Fruit fly (Drosophila melanogaster): ENCODE results near the gene Gr8a.

Gr8a gene

DNA sequence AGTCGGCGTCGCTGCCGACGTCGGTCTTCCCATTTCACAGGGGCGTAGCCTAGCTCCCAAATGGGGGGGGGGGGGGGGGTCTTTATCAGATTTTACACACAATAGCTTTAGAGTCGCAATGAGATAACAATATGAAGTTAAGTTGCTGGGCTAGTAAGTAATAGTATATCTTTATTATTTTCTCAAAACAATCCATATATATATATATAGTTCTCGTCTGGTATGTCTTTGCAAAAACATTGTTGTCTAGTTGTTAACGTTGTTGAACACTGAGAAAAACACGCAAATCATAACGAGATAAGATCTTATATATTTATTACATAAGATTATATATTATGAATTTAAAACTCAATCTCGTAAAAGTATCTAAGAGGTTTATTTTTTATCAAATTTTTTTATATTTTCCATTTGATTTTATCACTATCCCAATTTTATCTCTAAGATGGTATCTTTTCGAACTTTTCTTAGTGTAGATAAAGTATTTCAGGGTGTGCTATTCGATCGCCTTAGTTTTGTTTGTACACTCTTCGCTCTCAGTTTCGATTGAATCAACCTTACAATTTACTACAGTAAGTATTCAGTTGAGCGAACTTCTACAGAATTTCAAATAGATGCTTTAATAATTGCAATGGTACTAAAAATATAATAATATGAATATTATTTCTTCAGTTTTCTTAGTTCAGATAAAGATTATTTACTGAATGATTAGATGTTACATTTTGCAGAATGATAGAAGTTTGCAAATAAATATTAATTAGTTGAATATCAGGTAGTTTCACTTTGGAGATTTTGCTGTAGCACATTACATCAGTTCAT, 24.9 kb upstream of the Gr8a start (continued):
- TF ChIP-seq CG10669 (GFP tag; optimal IDR thresholded peaks at IDR 0.05) (peak; percentile 44), esn (GFP tag; optimal IDR thresholded peaks at IDR 0.05) (no peak), Sox15 (GFP tag; optimal IDR thresholded peaks at IDR 0.05) (no peak), fkh (GFP tag; optimal IDR thresholded peaks at IDR 0.05) (peak; percentile 39), CG8632 (GFP tag; optimal IDR thresholded peaks at IDR 0.05) (no peak), lz (GFP tag; optimal IDR thresholded peaks at IDR 0.05) (peak; percentile 10), CG6808 (GFP tag; optimal IDR thresholded peaks at IDR 0.05) (peak; percentile 18), net (GFP tag; optimal IDR thresholded peaks at IDR 0.05) (no peak), CG11762 (GFP tag; optimal IDR thresholded peaks at IDR 0.05; ENCODE audit: insufficient read depth) (peak; percentile 24), CG3919 (GFP tag; optimal IDR thresholded peaks at IDR 0.05) (peak; percentile 42), spab (GFP tag; optimal IDR thresholded peaks at IDR 0.05) (peak; percentile 20), CG7368 (GFP tag; optimal IDR thresholded peaks at IDR 0.05) (no peak), Hr39 (GFP tag; optimal IDR thresholded peaks at IDR 0.05) (no peak), CG11294 (GFP tag; IDR thresholded peaks at IDR 0.05) (peak; percentile 82), CG15336 (GFP tag; IDR thresholded peaks at IDR 0.05) (peak; percentile 66), Hr4 (GFP tag; optimal IDR thresholded peaks at IDR 0.05) (peak; percentile 16), CG1621 (tag; optimal IDR thresholded peaks at IDR 0.05) (peak; percentile 54), Smox (GFP tag; optimal IDR thresholded peaks at IDR 0.05) (no peak), CG9139 (GFP tag; optimal IDR thresholded peaks at IDR 0.05) (no peak), CG32006 (GFP tag; optimal IDR thresholded peaks at IDR 0.05) (peak; percentile 67), CG4318 (GFP tag; optimal IDR thresholded peaks at IDR 0.05) (peak; percentile 54), Sox14 (GFP tag; optimal IDR thresholded peaks at IDR 0.05) (no peak), salr (GFP tag; optimal IDR thresholded peaks at IDR 0.05) (peak; percentile 20 to 48)

DNA sequence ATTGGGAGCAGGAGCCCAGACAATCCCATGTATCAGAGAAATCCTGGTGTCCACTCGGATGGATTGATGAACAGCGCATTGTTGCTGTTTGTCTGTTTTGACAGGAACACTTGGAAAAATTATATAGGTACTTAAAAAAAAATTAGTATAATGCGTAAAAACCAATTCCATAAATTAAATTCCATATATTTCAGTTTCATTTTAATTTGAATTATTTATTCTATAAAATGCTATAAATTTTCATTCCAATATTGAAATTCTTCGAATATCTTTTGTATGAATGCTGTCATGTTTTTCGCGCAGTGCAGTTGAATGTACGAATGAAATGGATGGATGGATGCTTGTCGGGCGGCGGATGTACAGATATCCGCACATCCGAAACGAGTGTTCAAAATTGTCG, 16.1 kb upstream of the Gr8a start, which contains the start of gene SmydA-9:
SmydA-9 (minus strand) TSS at position 101 of the 400 bp plus-strand sequence.
- TF ChIP-seq CG6808 (GFP tag; optimal IDR thresholded peaks at IDR 0.05) (no peak), CG11762 (GFP tag; optimal IDR thresholded peaks at IDR 0.05; ENCODE audit: insufficient read depth) (no peak), Sox14 (GFP tag; optimal IDR thresholded peaks at IDR 0.05) (no peak), svp (GFP tag) (peak; percentile 23), topi (GFP tag; optimal IDR thresholded peaks at IDR 0.05) (peak; percentile 10), Eip78C (GFP tag) (peak; percentile 30), salr (GFP tag; optimal IDR thresholded peaks at IDR 0.05) (no peak)

DNA sequence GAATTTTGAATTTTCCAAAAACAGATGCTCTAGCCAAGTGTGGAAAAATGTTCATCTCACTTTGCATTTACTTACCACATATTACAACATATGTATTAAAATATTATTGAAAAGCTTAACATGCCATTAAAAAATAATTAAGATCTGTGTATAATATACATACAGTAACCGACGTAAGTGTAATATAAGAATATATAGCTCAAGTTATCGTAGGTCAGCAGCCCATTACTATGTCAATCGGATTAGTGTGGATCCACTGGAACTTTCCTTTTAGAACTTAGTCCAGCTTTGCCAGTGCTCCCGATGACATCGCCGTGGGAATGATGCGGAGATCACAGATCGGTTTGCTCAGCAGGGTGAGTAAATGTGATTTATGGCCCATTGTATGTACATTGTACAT, 12.4 kb upstream of the Gr8a start, which contains the start of gene Obp8a:
Obp8a (plus strand) TSS at position 301 of the 400 bp plus-strand sequence.
- TF ChIP-seq Sox102F (GFP tag; optimal IDR thresholded peaks at IDR 0.05) (no peak), svp (GFP tag) (peak; percentile 37), CG8119 (GFP tag; IDR thresholded peaks at IDR 0.05) (no peak)

DNA sequence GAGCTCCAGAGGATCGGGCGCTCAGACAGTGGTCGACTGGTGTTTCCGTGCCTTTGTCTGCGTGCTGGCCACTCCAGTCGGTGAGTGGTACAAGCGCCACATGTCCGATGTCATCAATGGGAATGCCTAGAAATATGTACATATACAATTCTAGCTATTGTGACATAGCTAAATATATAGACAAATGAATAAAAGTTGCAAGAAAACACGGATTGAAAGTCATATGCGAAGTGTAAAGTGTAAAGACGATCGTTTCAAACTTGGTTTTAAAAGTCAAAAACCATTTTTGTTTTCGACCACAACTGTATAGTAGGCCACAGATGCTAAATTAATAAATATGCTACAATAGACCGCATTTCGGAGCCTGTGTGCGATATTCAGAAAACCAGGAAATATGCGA, 11.5 kb upstream of the Gr8a start, which contains the start of gene CG15368:
CG15368 (plus strand) TSS at position 301 of the 400 bp plus-strand sequence.
- TF ChIP-seq CG16779 (tag; optimal IDR thresholded peaks at IDR 0.05) (no peak), CG7368 (GFP tag; optimal IDR thresholded peaks at IDR 0.05) (no peak), Gug (GFP tag; IDR thresholded peaks at IDR 0.05) (no peak), CG11762 (GFP tag; optimal IDR thresholded peaks at IDR 0.05; ENCODE audit: insufficient read depth) (no peak), eg (GFP tag; IDR thresholded peaks at IDR 0.05) (no peak), Sox102F (GFP tag; optimal IDR thresholded peaks at IDR 0.05) (no peak), net (GFP tag; optimal IDR thresholded peaks at IDR 0.05) (no peak), CG34406 (GFP tag; optimal IDR thresholded peaks at IDR 0.05) (no peak), fkh (GFP tag; optimal IDR thresholded peaks at IDR 0.05) (no peak), CG6792 (GFP tag; optimal IDR thresholded peaks at IDR 0.05) (no peak), acj6 (GFP tag; optimal IDR thresholded peaks at IDR 0.05) (no peak), ss (GFP tag; optimal IDR thresholded peaks at IDR 0.05) (no peak), fd59A (GFP tag; optimal IDR thresholded peaks at IDR 0.05) (no peak), CG4318 (GFP tag; optimal IDR thresholded peaks at IDR 0.05) (no peak), CG8632 (GFP tag; optimal IDR thresholded peaks at IDR 0.05) (no peak), spab (GFP tag; optimal IDR thresholded peaks at IDR 0.05) (no peak), Lpt (GFP tag; optimal IDR thresholded peaks at IDR 0.05) (no peak), CG3032 (tag; optimal IDR thresholded peaks at IDR 0.05) (no peak), CG6163 (GFP tag; IDR thresholded peaks at IDR 0.05) (no peak)
